Worm (Caenorhabditis elegans): ENCODE data around the gene F14H8.5.

- TF ChIP-seq ceh-82 (tag; optimal IDR thresholded peaks at IDR 0.05) (no peak), zag-1 (tag; optimal IDR thresholded peaks at IDR 0.05) (peak; percentile 51), ztf-4 (tag; optimal IDR thresholded peaks at IDR 0.05) (no peak), nhr-11 (tag; optimal IDR thresholded peaks at IDR 0.05) (no peak), lin-13 (GFP tag; optimal IDR thresholded peaks at IDR 0.05) (peak; percentile 36), aly-2 (tag; optimal IDR thresholded peaks at IDR 0.05) (no peak), skn-1 (tag; optimal IDR thresholded peaks at IDR 0.05) (no peak), lsy-2 (tag; optimal IDR thresholded peaks at IDR 0.05) (peak in 1 of 2 experiments; percentile 13), lin-39 (tag; optimal IDR thresholded peaks at IDR 0.05) (no peak), unc-55 (GFP tag; optimal IDR thresholded peaks at IDR 0.05) (peak; percentile 59), nhr-237 (tag; optimal IDR thresholded peaks at IDR 0.05) (no peak), snpc-4 (tag; optimal IDR thresholded peaks at IDR 0.05) (no peak)
Measured at ce11 chrV:15065068-15065744, 44.4 kb downstream of the F14H8.5 start, which contains the start of gene C25D7.9.
